In the genomic region with DNA sequence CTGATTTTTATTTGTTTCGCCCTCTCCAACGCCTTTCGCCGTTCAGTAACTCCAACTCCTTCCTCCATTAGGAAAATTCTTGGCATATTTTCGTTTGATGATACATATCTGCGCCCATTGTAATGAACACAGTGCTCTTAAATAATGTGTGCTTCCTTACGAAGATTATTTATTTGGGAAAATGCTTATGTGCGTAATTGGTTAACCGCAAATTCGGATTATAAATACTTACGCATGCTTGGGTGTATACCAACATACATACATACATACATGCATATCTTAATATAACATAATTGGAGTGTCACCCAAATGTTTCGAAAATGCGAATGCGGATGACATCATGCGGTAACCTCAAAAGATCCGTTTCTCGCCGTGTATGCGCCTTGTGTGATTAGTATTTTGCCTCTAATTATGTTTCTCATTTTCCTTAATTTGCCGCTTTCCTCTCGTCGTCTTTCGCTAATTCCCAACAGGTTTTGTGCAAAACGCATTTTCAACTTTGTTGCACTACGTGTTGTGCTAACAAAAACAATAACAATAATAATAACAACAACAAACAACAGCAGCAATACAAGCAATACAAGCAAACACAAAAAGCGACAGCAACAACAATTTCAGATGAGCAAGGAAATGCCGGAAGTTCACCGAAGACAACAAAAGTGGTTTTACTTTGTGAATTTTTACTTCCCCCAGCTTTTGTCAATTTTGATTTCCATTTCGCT, we compare ENCODE assay signal across 2 fruit fly cellular contexts.
A peak's percentile ranks its signal among the peaks of the same experiment; 100 is the strongest.
TF ChIP-seq lines count a peak whose summit lies in the region.

No protein-coding gene starts in this region.

TF ChIP-seq in whole organism, embryonic, 481 proteins besides CTCF, POLR2A, EP300 and RAD21 (continued from another document):
- TF ChIP-seq CG17612 (GFP tag; IDR thresholded peaks at IDR 0.05; lab: Robert Waterston, UW) (no peak), repo (GFP tag; optimal IDR thresholded peaks at IDR 0.05; lab: Kevin White, UChicago) (no peak), CG15073 (GFP tag; optimal IDR thresholded peaks at IDR 0.05; lab: Kevin White, UChicago) (no peak), gt (GFP tag; IDR thresholded peaks at IDR 0.05; lab: Robert Waterston, UW) (no peak), Nf-YC (tag; optimal IDR thresholded peaks at IDR 0.05; lab: Kevin White, UChicago) (no peak), CG3726 (GFP tag; IDR thresholded peaks at IDR 0.05; lab: Robert Waterston, UW) (no peak), CG12236 (GFP tag; optimal IDR thresholded peaks at IDR 0.05; lab: Kevin White, UChicago) (no peak), CG9932 (GFP tag; IDR thresholded peaks at IDR 0.05; lab: Robert Waterston, UW) (no peak), vvl (GFP tag; IDR thresholded peaks at IDR 0.05; lab: Robert Waterston, UW) (no peak), dpn (GFP tag; optimal IDR thresholded peaks at IDR 0.05; lab: Kevin White, UChicago) (no peak), sd (tag; optimal IDR thresholded peaks at IDR 0.05; lab: Kevin White, UChicago) (peak; percentile 92), CG7357 (GFP tag; IDR thresholded peaks at IDR 0.05; lab: Robert Waterston, UW) (no peak), croc (GFP tag; conservative IDR thresholded peaks at IDR 0.05; lab: Robert Waterston, UW) (no peak), Ets97D (GFP tag; optimal IDR thresholded peaks at IDR 0.05; lab: Kevin White, UChicago) (no peak), odd (GFP tag; optimal IDR thresholded peaks at IDR 0.05; lab: Kevin White, UChicago) (no peak), ken (GFP tag; IDR thresholded peaks at IDR 0.05; lab: Robert Waterston, UW) (no peak), grau (tag; optimal IDR thresholded peaks at IDR 0.05; lab: Kevin White, UChicago) (peak; percentile 14), bigmax (GFP tag; optimal IDR thresholded peaks at IDR 0.05; lab: Kevin White, UChicago) (no peak), Sox102F (GFP tag; optimal IDR thresholded peaks at IDR 0.05; lab: Kevin White, UChicago) (peak; percentile 3), CG17359 (tag; optimal IDR thresholded peaks at IDR 0.05; lab: Kevin White, UChicago) (no peak), CG7987 (GFP tag; optimal IDR thresholded peaks at IDR 0.05; lab: Kevin White, UChicago) (no peak), Bteb2 (GFP tag; optimal IDR thresholded peaks at IDR 0.05; lab: Kevin White, UChicago) (no peak), CG10565 (GFP tag; optimal IDR thresholded peaks at IDR 0.05; lab: Kevin White, UChicago) (no peak), gce (GFP tag; IDR thresholded peaks at IDR 0.05; lab: Robert Waterston, UW) (no peak), eve (GFP tag; optimal IDR thresholded peaks at IDR 0.05; lab: Kevin White, UChicago) (peak in 1 of 2 experiments; percentile 40), nerfin-1 (tag; optimal IDR thresholded peaks at IDR 0.05; lab: Kevin White, UChicago) (no peak), CG8388 (GFP tag; optimal IDR thresholded peaks at IDR 0.05; lab: Kevin White, UChicago) (peak; percentile 11), CG4707 (GFP tag; optimal IDR thresholded peaks at IDR 0.05; lab: Kevin White, UChicago) (no peak), slbo (GFP tag; IDR thresholded peaks at IDR 0.05; lab: Robert Waterston, UW) (no peak), CG1603 (tag; optimal IDR thresholded peaks at IDR 0.05; lab: Kevin White, UChicago) (peak; percentile 27), pum (GFP tag; optimal IDR thresholded peaks at IDR 0.05; lab: Kevin White, UChicago) (no peak), zf30C (GFP tag; optimal IDR thresholded peaks at IDR 0.05; lab: Kevin White, UChicago) (peak; percentile 56), CG34224 (GFP tag; IDR thresholded peaks at IDR 0.05; lab: Robert Waterston, UW; ENCODE audit: partially characterized antibody) (no peak), Hr51 (GFP tag; optimal IDR thresholded peaks at IDR 0.05; lab: Kevin White, UChicago) (peak in 1 of 2 experiments; percentile 5), NK7.1 (GFP tag; optimal IDR thresholded peaks at IDR 0.05; lab: Kevin White, UChicago) (no peak)

TF ChIP-seq in whole organism, prepupa, 60 proteins besides CTCF, POLR2A, EP300 and RAD21 (continued from another document):
- no peak for TF ChIP-seq CG6792 (GFP tag; optimal IDR thresholded peaks at IDR 0.05; lab: Kevin White, UChicago)
